Worm (Caenorhabditis elegans): Measurements from ENCODE around the gene clec-163.

DNA sequence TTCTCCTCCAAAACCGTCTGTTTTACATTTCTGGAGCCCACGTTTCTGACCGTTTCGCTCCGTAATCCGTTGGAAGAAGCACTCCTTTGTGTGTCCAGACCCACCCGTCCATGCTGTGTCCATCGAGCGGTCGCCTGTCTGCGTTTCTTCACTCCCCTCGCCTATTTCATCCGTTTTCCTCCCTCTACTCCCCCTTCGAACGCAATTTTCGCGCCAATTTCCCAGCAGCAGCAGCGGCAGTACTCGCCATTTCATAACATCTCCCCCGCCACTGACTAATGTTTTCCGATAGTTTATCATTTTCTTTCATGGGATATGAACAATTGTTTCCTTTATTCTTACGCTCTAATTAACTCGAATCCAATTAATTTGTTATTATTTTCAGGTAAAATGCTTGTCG is 13.8 kb downstream of the clec-163 start:
- TF ChIP-seq tbx-2 (tag; optimal IDR thresholded peaks at IDR 0.05) (no peak), R02D3.7 (tag; optimal IDR thresholded peaks at IDR 0.05) (no peak), mdl-1 (tag; optimal IDR thresholded peaks at IDR 0.05) (no peak), ztf-4 (tag; optimal IDR thresholded peaks at IDR 0.05) (no peak), ama-1 (optimal IDR thresholded peaks at IDR 0.05) (no peak), ztf-11 (tag; optimal IDR thresholded peaks at IDR 0.05) (no peak), unc-62 (GFP tag; optimal IDR thresholded peaks at IDR 0.05) (no peak), elt-1 (tag; optimal IDR thresholded peaks at IDR 0.05) (no peak)

Data from whole organism, L3 larva.